Fruit fly (Drosophila melanogaster): ENCODE results near the gene Neurl4.

dm6 chr3L:14027549-14027948, 22.1 kb downstream of the Neurl4 start:
- TF ChIP-seq CG33017 (tag; optimal IDR thresholded peaks at IDR 0.05) (no peak), Mnt (GFP tag; optimal IDR thresholded peaks at IDR 0.05) (no peak), CG11617 (GFP tag; optimal IDR thresholded peaks at IDR 0.05) (no peak), CG12768 (GFP tag; optimal IDR thresholded peaks at IDR 0.05) (no peak), pad (GFP tag; optimal IDR thresholded peaks at IDR 0.05) (no peak), kay (GFP tag; ENCODE audit: borderline replicate concordance) (no peak)

Data from whole organism, adult.